Worm (Caenorhabditis elegans): ENCODE results near the gene F40B5.2.

ce11 chrX:8356305-8356704 is 11.3 kb upstream of the F40B5.2 start:
- TF ChIP-seq him-1 (tag; optimal IDR thresholded peaks at IDR 0.05) = no peak
- no peak for TF ChIP-seq dao-5 (tag; optimal IDR thresholded peaks at IDR 0.05)
- TF ChIP-seq W03F9.2 (tag; optimal IDR thresholded peaks at IDR 0.05) = no peak
